Worm (Caenorhabditis elegans) whole organism, mixed stage, embryonic: ENCODE results near the gene F01D5.1.

Experiments
- ceh-39 ChIP-seq: fragments of 150-350 bp; optimal IDR thresholded peaks from 2 replicates; lab custom pipeline; 2014; ENCODE audit warnings: missing biosample characterization, missing genetic modification characterization
- hlh-1 ChIP-seq: fragments of 150-350 bp; optimal IDR thresholded peaks from 2 replicates; lab custom pipeline; 2014; ENCODE audit warnings: missing biosample characterization, missing genetic modification reagents, missing genetic modification characterization
- lin-32 ChIP-seq: fragments of 200-800 bp; sonication (Bioruptor generic); optimal IDR thresholded peaks from 2 replicates; lab custom pipeline; 2018; ENCODE audit warnings: mild to moderate bottlenecking, missing genetic modification characterization, missing compliant biosample characterization
- lsy-2 ChIP-seq: fragments of 150-350 bp; optimal IDR thresholded peaks from 2 replicates; lab custom pipeline; 2014; ENCODE audit warnings: missing biosample characterization, missing genetic modification characterization
- mab-5 ChIP-seq: fragments of 150-350 bp; optimal IDR thresholded peaks from 2 replicates; lab custom pipeline; 2014; ENCODE audit warnings: missing biosample characterization, missing genetic modification characterization
- nhr-2 ChIP-seq: fragments of 150-350 bp; optimal IDR thresholded peaks from 2 replicates; lab custom pipeline; 2014; ENCODE audit warnings: missing biosample characterization, missing genetic modification characterization
- nhr-237 ChIP-seq: fragments of 150-350 bp; optimal IDR thresholded peaks from 2 replicates; lab custom pipeline; 2014; ENCODE audit warnings: missing biosample characterization, missing genetic modification characterization
- nhr-28 ChIP-seq: fragments of 150-350 bp; optimal IDR thresholded peaks from 2 replicates; lab custom pipeline; 2014; ENCODE audit warnings: missing biosample characterization, missing genetic modification characterization
- snpc-4 ChIP-seq: fragments of 150-350 bp; optimal IDR thresholded peaks from 2 replicates; lab custom pipeline; 2014; ENCODE audit warnings: missing biosample characterization, missing genetic modification characterization
- tbx-8 ChIP-seq: fragments of 200-800 bp; sonication (Bioruptor generic); optimal IDR thresholded peaks from 2 replicates; lab custom pipeline; 2018; ENCODE audit warnings: mild to moderate bottlenecking, missing genetic modification characterization, moderate library complexity, missing compliant biosample characterization
- unc-62 ChIP-seq: fragments of 150-350 bp; optimal IDR thresholded peaks from 2 replicates; lab custom pipeline; 2014; ENCODE audit warnings: missing biosample characterization, missing genetic modification reagents, missing genetic modification characterization
- ztf-11 ChIP-seq: fragments of 150-350 bp; optimal IDR thresholded peaks from 2 replicates; lab custom pipeline; 2014; ENCODE audit warnings: missing biosample characterization, missing genetic modification characterization

DNA sequence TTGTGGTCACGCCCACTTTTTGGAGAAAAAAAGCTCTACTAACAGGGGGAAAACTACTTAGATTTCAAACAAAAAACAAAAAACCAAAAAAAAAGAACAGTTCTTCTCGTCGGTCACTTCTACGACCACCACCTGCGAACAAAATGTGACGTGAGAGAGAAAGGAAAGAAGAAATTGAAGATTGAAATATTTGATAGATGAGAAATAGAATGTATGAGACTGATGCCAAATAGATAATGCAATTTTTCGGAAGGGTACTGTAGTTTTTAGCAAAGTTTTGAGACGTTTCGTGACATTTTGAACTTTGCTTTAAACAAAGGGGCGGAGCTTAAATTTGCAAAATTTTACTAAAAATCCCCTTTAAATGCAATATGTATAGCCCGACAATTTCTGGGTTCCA, 42.4 kb downstream of the F01D5.1 start:
- no peak for TF ChIP-seq unc-62
- no peak for TF ChIP-seq ztf-11
- TF ChIP-seq lsy-2 (tag; lab: Kevin White, UChicago) = no peak
- no peak for TF ChIP-seq nhr-2 (tag; lab: Kevin White, UChicago)
- TF ChIP-seq lin-32 = no peak
- no peak for TF ChIP-seq mab-5 (tag; lab: Kevin White, UChicago)
- TF ChIP-seq snpc-4 (tag; lab: Kevin White, UChicago) = no peak
- TF ChIP-seq hlh-1 = no peak
- TF ChIP-seq nhr-237 (tag; lab: Kevin White, UChicago) = no peak
- TF ChIP-seq ceh-39 (tag; lab: Kevin White, UChicago) = no peak
- TF ChIP-seq tbx-8 = no peak
- TF ChIP-seq nhr-28 = no peak
